Fruit fly (Drosophila melanogaster) whole organism, wandering third instar larva: ENCODE data around the gene CG34355.

Source experiments
- Abd-B ChIP-seq: fragments of >200 bp; optimal IDR thresholded peaks from 2 replicates; lab custom pipeline; 2017; ENCODE audit warnings: missing biosample characterization, missing genetic modification characterization
- CG32264 ChIP-seq: fragments of 200-800 bp; sonication (Bioruptor generic); optimal IDR thresholded peaks from 2 replicates; lab custom pipeline; 2016; ENCODE audit warnings: missing biosample characterization, missing genetic modification characterization
- CG9705 ChIP-seq: fragments of 200-800 bp; sonication (Bioruptor generic); optimal IDR thresholded peaks from 2 replicates; lab custom pipeline; 2018; ENCODE audit warnings: missing biosample characterization, mild to moderate bottlenecking, missing genetic modification characterization
- CrebA ChIP-seq: fragments of 200-800 bp; sonication (Bioruptor generic); optimal IDR thresholded peaks from 2 replicates; lab custom pipeline; 2016; ENCODE audit warnings: missing biosample characterization, mild to moderate bottlenecking, missing genetic modification characterization, borderline replicate concordance
- Dfd ChIP-seq: fragments of >200 bp; optimal IDR thresholded peaks from 2 replicates; lab custom pipeline; 2017; ENCODE audit warnings: missing biosample characterization, missing genetic modification characterization
- Dif ChIP-seq: fragments of 200-275, 200-300 bp; sonication (Bioruptor generic); optimal IDR thresholded peaks from 2 replicates; lab custom pipeline; 2018; ENCODE audit warnings: missing biosample characterization, missing genetic modification characterization; ENCODE audit not compliant: partially characterized antibody
- GATAd ChIP-seq: sonication (Bioruptor generic); optimal IDR thresholded peaks from 2 replicates; lab custom pipeline; 2016; ENCODE audit warnings: missing biosample characterization, missing genetic modification characterization
- HLH106 ChIP-seq: fragments of 200-800 bp; optimal IDR thresholded peaks from 3 replicates; lab custom pipeline; 2019; ENCODE audit warnings: missing biosample characterization, mild to moderate bottlenecking, missing genetic modification characterization, moderate library complexity
- Hnf4 ChIP-seq: fragments of 200-800 bp; sonication (Bioruptor generic); optimal IDR thresholded peaks from 2 replicates; lab custom pipeline; 2016; ENCODE audit warnings: missing biosample characterization, mild to moderate bottlenecking, missing genetic modification characterization
- Hr78 ChIP-seq: fragments of >200 bp; optimal IDR thresholded peaks from 2 replicates; lab custom pipeline; 2017; ENCODE audit warnings: missing biosample characterization, missing genetic modification characterization
- Hr83 ChIP-seq: fragments of 200-300 bp; sonication (Bioruptor generic); optimal IDR thresholded peaks from 2 replicates; lab custom pipeline; 2016; ENCODE audit warnings: missing biosample characterization, mild to moderate bottlenecking, missing genetic modification characterization, moderate library complexity; ENCODE audit not compliant: poor library complexity, severe bottlenecking
- Jra ChIP-seq: sonication (Bioruptor generic); optimal IDR thresholded peaks from 2 replicates; lab custom pipeline; 2016; ENCODE audit warnings: missing biosample characterization, missing genetic modification characterization
- Mio ChIP-seq: sonication (Bioruptor generic); optimal IDR thresholded peaks from 2 replicates; lab custom pipeline; 2016; ENCODE audit warnings: missing biosample characterization, missing genetic modification characterization
- Myc ChIP-seq: fragments of >200 bp; optimal IDR thresholded peaks from 2 replicates; lab custom pipeline; 2017
- N ChIP-seq: fragments of >200 bp; optimal IDR thresholded peaks from 2 replicates; lab custom pipeline; 2018; ENCODE audit warnings: missing biosample characterization, missing external identifiers, missing genetic modification characterization
- OdsH ChIP-seq: fragments of 200-800 bp; sonication (Bioruptor generic); optimal IDR thresholded peaks from 2 replicates; lab custom pipeline; 2016; ENCODE audit warnings: missing biosample characterization, mild to moderate bottlenecking, missing genetic modification characterization
- Rel ChIP-seq, 2 experiments: fragments of 200-800 bp; sonication (Bioruptor generic) in 1 of 2; optimal IDR thresholded peaks; 2 replicates in 1 of 2; 3 replicates in 1 of 2; lab custom pipeline; 2016 to 2019; ENCODE audit warnings: mild to moderate bottlenecking in 2 of 2, missing biosample characterization in 2 of 2, missing genetic modification characterization in 2 of 2, moderate library complexity in 1 of 2
- Sp1 ChIP-seq: fragments of 200-800 bp; sonication (Bioruptor generic); optimal IDR thresholded peaks from 3 replicates; lab custom pipeline; 2019; ENCODE audit warnings: missing biosample characterization, mild to moderate bottlenecking, missing genetic modification characterization, moderate library complexity
- Vsx2 ChIP-seq: fragments of 200-300, 225-300 bp; sonication (Bioruptor generic); optimal IDR thresholded peaks from 2 replicates; lab custom pipeline; 2018; ENCODE audit warnings: missing biosample characterization, missing genetic modification characterization; ENCODE audit not compliant: partially characterized antibody
- br ChIP-seq: fragments of 200-800 bp; sonication (Bioruptor generic); optimal IDR thresholded peaks from 2 replicates; lab custom pipeline; 2016; ENCODE audit warnings: missing biosample characterization, missing genetic modification characterization
- dl ChIP-seq, 2 experiments: fragments of 175-275, 200-275 bp in 1 of 2; fragments of 200-275 bp in 1 of 2; sonication (Bioruptor generic); optimal IDR thresholded peaks; lab custom pipeline; 2018; ENCODE audit warnings: mild to moderate bottlenecking in 2 of 2, missing biosample characterization in 2 of 2, missing genetic modification characterization in 2 of 2, moderate library complexity in 2 of 2; ENCODE audit not compliant: partially characterized antibody in 2 of 2, insufficient read depth in 1 of 2
- dmrt93B ChIP-seq: fragments of 200-800 bp; sonication (Bioruptor generic); optimal IDR thresholded peaks from 2 replicates; lab custom pipeline; 2018; ENCODE audit warnings: missing biosample characterization, mild to moderate bottlenecking, missing genetic modification characterization
- ey ChIP-seq: fragments of 200-800 bp; sonication (Bioruptor generic); optimal IDR thresholded peaks from 2 replicates; lab custom pipeline; 2016; ENCODE audit warnings: missing biosample characterization, missing genetic modification characterization
- foxo ChIP-seq, 2 experiments: fragments of 200-800 bp; sonication (Bioruptor generic); optimal IDR thresholded peaks; 2 replicates in 1 of 2; 3 replicates in 1 of 2; lab custom pipeline; 2016 to 2017; ENCODE audit warnings: missing biosample characterization in 2 of 2, missing genetic modification characterization in 2 of 2
- fru ChIP-seq: fragments of 200-800 bp; sonication (Bioruptor generic); optimal IDR thresholded peaks from 3 replicates; lab custom pipeline; 2016; ENCODE audit warnings: missing biosample characterization, mild to moderate bottlenecking, missing genetic modification characterization
- h ChIP-seq: fragments of 200-800 bp; sonication (Bioruptor generic); optimal IDR thresholded peaks from 3 replicates; lab custom pipeline; 2016; ENCODE audit warnings: missing biosample characterization, mild to moderate bottlenecking, missing genetic modification characterization
- jim ChIP-seq: fragments of 175-275, 200-325 bp; sonication (Bioruptor generic); optimal IDR thresholded peaks from 2 replicates; lab custom pipeline; 2016; ENCODE audit warnings: missing biosample characterization, mild to moderate bottlenecking, missing genetic modification characterization
- lola ChIP-seq: fragments of >200 bp; optimal IDR thresholded peaks from 2 replicates; lab custom pipeline; 2017; ENCODE audit warnings: missing biosample characterization, missing genetic modification characterization
- pan ChIP-seq: fragments of >200 bp; optimal IDR thresholded peaks from 2 replicates; lab custom pipeline; 2017
- psq ChIP-seq: fragments of 200-800 bp; sonication (Bioruptor generic); optimal IDR thresholded peaks from 3 replicates; lab custom pipeline; 2017; ENCODE audit warnings: missing biosample characterization, mild to moderate bottlenecking, missing genetic modification characterization, moderate library complexity
- rgr ChIP-seq: fragments of 200-800 bp; sonication (Bioruptor generic); optimal IDR thresholded peaks from 3 replicates; lab custom pipeline; 2016; ENCODE audit warnings: missing biosample characterization, mild to moderate bottlenecking, missing genetic modification characterization
- sage ChIP-seq: fragments of 200-800 bp; sonication (Bioruptor generic); optimal IDR thresholded peaks from 2 replicates; lab custom pipeline; 2016; ENCODE audit warnings: missing biosample characterization, mild to moderate bottlenecking, missing genetic modification characterization
- sv ChIP-seq: fragments of 200-800 bp; sonication (Bioruptor generic); optimal IDR thresholded peaks from 3 replicates; lab custom pipeline; 2016; ENCODE audit warnings: missing biosample characterization, missing genetic modification characterization
- tai ChIP-seq: sonication (Bioruptor generic); optimal IDR thresholded peaks from 2 replicates; lab custom pipeline; 2016; ENCODE audit warnings: missing biosample characterization, missing genetic modification characterization
- woc ChIP-seq: sonication (Bioruptor generic); optimal IDR thresholded peaks from 2 replicates; lab custom pipeline; 2016; ENCODE audit warnings: missing biosample characterization, mild to moderate bottlenecking, missing genetic modification characterization

The CG34355 gene

DNA sequence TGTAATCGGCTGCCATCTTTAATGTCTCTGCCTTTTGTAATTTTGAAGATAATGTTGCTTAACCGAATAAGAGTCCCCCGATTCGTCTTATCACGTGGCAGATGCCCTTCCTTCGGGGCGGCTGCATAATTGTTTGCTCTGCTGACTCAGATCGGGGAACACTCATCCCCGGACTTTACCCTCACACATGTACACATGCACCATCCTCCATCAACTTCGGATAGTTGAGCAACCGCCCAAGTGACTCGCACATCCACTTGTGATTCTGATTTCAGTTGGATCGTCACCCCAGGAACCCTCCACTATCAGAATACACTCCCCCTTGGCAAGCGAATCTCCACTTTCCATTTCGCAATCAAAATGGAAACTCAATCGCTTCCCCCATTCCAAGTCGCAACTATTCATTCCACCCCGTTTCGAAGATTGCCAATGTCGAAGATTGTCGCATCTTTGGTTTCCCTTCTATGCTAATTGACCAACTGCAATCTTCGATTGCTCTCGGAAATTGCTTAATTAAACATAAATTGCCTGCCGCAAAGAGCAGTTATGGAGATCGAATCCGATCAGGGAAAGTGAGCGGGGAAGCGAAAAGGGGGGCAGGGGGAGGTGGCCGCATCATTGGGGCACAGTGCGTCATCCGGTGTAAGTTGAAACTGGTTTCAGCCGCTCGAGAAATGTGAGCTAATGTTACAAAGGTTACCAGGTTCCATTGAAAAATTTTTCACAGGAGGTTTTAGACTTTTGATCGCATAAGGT lies 18.6 kb upstream of the CG34355 start:
- TF ChIP-seq ey (GFP tag; lab: Kevin White, UChicago) (no peak), psq (GFP tag; lab: Kevin White, UChicago) (no peak), CG9705 (no peak), pan (lab: Kevin White, UChicago) (no peak), Jra (GFP tag; lab: Kevin White, UChicago) (no peak), h (GFP tag; lab: Kevin White, UChicago) (no peak), Hr78 (no peak), dmrt93B (GFP tag; lab: Kevin White, UChicago) (no peak), N (GFP tag; lab: Kevin White, UChicago) (no peak), sv (GFP tag; lab: Kevin White, UChicago) (no peak)

DNA sequence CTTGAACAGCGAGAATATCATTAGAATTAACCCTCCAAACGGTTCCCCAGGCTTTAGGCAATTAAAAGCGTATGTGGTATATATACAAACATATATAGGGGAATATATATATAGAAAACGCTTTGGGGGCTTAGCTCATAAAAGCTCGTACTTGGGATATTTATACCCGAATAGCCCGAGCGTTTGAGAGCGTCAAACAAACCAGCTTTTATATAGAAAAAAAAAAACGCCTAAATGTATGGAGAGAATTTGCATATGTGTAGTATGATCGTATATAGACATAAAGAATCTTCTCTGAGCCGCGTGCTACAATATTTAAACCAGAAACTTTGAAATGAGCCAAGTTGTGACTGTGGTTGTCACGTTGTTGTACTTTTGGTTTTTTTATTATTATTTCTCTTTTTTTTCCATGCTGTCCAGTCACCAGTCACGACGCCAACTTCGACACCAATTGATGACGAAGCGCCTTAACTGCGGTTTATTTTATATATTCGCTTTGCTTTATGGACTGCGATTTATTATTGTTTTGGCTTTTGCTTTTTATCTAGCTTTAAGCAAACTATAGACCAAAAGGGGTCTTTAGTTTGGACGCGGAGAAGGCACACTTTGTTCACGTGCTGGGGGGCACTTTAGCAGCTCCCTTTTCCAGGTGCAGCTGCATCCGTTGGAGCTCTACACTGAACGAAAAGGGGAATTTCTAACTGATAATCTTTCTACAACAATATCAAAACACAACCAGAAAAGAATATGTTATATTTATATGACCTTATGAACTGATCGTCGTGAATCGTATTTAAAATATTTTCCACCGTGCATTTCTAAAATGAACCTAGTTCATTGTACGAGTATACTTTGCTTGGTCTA lies 16.7 kb upstream of the CG34355 start:
- TF ChIP-seq foxo (GFP tag; optimal IDR thresholded peaks at IDR 0.05; lab: Kevin White, UChicago) (peak in 1 of 2 experiments; percentile 30), Hr83 (GFP tag; lab: Kevin White, UChicago) (no peak), jim (GFP tag; lab: Kevin White, UChicago) (no peak)

dm6 chr3R:23787632-23787960 lies 16.1 kb upstream of the CG34355 start:
- TF ChIP-seq Vsx2 (no peak), sv (GFP tag; lab: Kevin White, UChicago) (no peak), rgr (GFP tag; lab: Kevin White, UChicago) (no peak), N (GFP tag; lab: Kevin White, UChicago) (no peak), foxo (GFP tag; optimal IDR thresholded peaks at IDR 0.05; lab: Kevin White, UChicago) (no peak), Abd-B (no peak), Jra (GFP tag; lab: Kevin White, UChicago) (no peak), fru (GFP tag; lab: Kevin White, UChicago) (no peak), dl (GFP tag; optimal IDR thresholded peaks at IDR 0.05; lab: Kevin White, UChicago; ENCODE audit: insufficient read depth in 1 of 2, partially characterized antibody in 2 of 2) (no peak), HLH106 (tag; lab: Kevin White, UChicago) (no peak), h (GFP tag; lab: Kevin White, UChicago) (no peak), Hr78 (no peak), Sp1 (GFP tag; lab: Kevin White, UChicago) (no peak), GATAd (GFP tag; lab: Kevin White, UChicago) (no peak), lola (GFP tag; lab: Kevin White, UChicago) (no peak), pan (lab: Kevin White, UChicago) (no peak), woc (GFP tag; lab: Kevin White, UChicago) (no peak), sage (GFP tag; lab: Kevin White, UChicago) (no peak), ey (GFP tag; lab: Kevin White, UChicago) (no peak)

- peak; percentile 61 for TF ChIP-seq ey (GFP tag; lab: Kevin White, UChicago)
- no peak for TF ChIP-seq Myc (lab: Kevin White, UChicago)
- peak; percentile 39 for TF ChIP-seq OdsH (GFP tag; lab: Kevin White, UChicago)
- TF ChIP-seq br (GFP tag; lab: Kevin White, UChicago) = peak; percentile 60
- no peak for TF ChIP-seq N (GFP tag; lab: Kevin White, UChicago)
- peak; percentile 49 for TF ChIP-seq h (GFP tag; lab: Kevin White, UChicago)
- peak; percentile 62 for TF ChIP-seq rgr (GFP tag; lab: Kevin White, UChicago)
- TF ChIP-seq HLH106 (tag; lab: Kevin White, UChicago) = peak; percentile 69
- no peak for TF ChIP-seq Jra (GFP tag; lab: Kevin White, UChicago)
- TF ChIP-seq lola (GFP tag; lab: Kevin White, UChicago) = no peak
- peak in 1 of 2 experiments; percentile 61 for TF ChIP-seq foxo (GFP tag; optimal IDR thresholded peaks at IDR 0.05; lab: Kevin White, UChicago)
- peak; percentile 51 for TF ChIP-seq fru (GFP tag; lab: Kevin White, UChicago)
- peak; percentile 53 for TF ChIP-seq psq (GFP tag; lab: Kevin White, UChicago)
- TF ChIP-seq Mio (GFP tag; lab: Kevin White, UChicago) = no peak
- TF ChIP-seq CG32264 (GFP tag; lab: Kevin White, UChicago) = no peak
- no peak for TF ChIP-seq Dif (GFP tag; lab: Kevin White, UChicago)
- TF ChIP-seq CrebA (GFP tag; lab: Kevin White, UChicago) = no peak
- TF ChIP-seq woc (GFP tag; lab: Kevin White, UChicago) = peak; percentile 61
- TF ChIP-seq tai (GFP tag; lab: Kevin White, UChicago) = no peak
- TF ChIP-seq Hnf4 (GFP tag; lab: Kevin White, UChicago) = peak; percentile 11
- TF ChIP-seq sv (GFP tag; lab: Kevin White, UChicago) = no peak
- no peak for TF ChIP-seq Rel (GFP tag; optimal IDR thresholded peaks at IDR 0.05; lab: Kevin White, UChicago)
- TF ChIP-seq Rel (tag; optimal IDR thresholded peaks at IDR 0.05; lab: Kevin White, UChicago) = peak; percentile 86
- no peak for TF ChIP-seq Dfd (GFP tag; lab: Kevin White, UChicago)
- TF ChIP-seq GATAd (GFP tag; lab: Kevin White, UChicago) = no peak
- peak; percentile 38 for TF ChIP-seq dmrt93B (GFP tag; lab: Kevin White, UChicago)
- TF ChIP-seq Abd-B = no peak
- TF ChIP-seq Sp1 (GFP tag; lab: Kevin White, UChicago) = peak; percentile 65
- no peak for TF ChIP-seq Hr78
- no peak for TF ChIP-seq Hr83 (GFP tag; lab: Kevin White, UChicago)
Observed at dm6 chr3R:23788406-23789021, 15.1 kb upstream of the CG34355 start.
